Worm (Caenorhabditis elegans) whole organism, dauer: ENCODE measurements around the gene C08F8.2.
"Not testable (repeated sequence)": the region's sequence is repeated elsewhere in the genome, so short reads cannot be mapped to it uniquely, and the experiment has no call there.

Source experiments
- unc-62 ChIP-seq: sonication (generic microtip); optimal IDR thresholded peaks from 2 replicates; lab custom pipeline; 2017; ENCODE audit warnings: missing biosample characterization, missing genetic modification reagents, missing genetic modification characterization

Gene C08F8.2

DNA sequence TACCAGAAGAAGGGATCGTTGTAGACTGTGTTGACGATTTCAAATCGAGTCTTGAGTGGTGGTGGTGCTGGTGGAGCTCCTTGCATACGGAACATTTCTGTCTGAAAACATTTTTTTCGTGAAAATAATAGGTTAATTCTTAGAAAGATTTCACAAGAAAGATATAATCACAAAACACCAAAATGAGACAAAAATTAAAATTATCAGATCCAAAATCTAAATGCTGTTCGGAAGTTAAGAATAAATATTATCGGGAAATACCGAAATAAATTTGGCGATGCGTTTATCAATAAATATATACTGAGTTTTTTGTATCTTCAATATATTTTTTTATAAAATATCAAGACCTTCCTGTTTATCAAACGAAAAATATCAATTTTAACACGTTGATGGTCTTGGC, 27.7 kb downstream of the C08F8.2 start, which contains the start of gene C08F8.9:
C08F8.9 (minus strand) TSS at position 101 of the 400 bp plus-strand sequence.
- no peak for TF ChIP-seq unc-62 (GFP tag; lab: Kevin White, UChicago)

DNA sequence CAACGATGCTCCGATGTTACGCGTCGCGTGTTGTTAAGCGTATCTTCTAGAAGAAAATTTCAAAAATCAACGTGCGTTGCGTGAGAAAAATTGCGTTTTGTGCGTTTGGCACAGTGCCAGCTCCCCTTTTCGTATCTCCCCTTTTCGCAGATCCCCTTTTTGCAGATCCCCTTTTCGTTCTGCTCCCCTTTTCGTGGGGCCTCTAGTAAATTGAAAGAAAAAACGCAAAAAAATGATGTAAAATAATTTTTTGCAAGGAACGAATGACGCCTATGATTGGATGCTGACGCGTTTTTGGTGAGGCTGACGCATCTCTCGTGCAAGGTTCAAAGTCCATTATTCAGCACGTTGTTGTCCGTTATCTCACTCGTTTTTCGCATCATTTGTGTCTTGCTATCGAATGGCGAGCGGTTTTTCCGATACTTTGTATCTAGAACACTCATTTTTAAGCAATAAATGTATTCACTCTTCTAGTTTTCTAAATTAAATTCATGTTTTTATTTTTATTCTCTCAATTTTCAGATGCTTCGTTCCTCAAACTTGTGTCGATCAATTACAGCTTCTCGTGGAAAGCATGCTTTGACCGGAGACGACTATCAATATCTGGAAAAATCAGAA, 28.4 kb downstream of the C08F8.2 start, which contains the start of gene cpt-2:
cpt-2 (plus strand) TSS at position 523 of the 618 bp plus-strand sequence.
- TF ChIP-seq unc-62 (GFP tag; lab: Kevin White, UChicago): not testable (repeated sequence)

DNA sequence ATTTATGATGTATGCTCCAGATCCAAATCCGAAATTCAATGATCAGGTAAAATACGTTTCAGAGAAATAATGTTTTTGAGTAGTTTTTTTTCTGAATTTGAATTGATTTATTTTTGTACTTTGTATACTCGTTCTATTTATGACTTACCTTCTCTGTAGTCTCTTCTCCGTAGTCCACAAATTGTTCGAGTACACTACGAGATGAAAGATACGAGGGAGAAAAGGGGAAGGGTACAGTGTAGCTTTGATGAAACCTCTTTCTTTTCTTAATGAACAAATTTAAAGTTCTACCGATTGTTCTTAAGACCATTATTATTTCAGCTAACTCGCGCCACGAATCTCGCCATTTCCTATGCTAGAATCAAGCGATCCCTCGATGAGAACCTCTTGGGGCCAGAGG, 29.3 kb downstream of the C08F8.2 start:
- no peak for TF ChIP-seq unc-62 (GFP tag; lab: Kevin White, UChicago)

DNA sequence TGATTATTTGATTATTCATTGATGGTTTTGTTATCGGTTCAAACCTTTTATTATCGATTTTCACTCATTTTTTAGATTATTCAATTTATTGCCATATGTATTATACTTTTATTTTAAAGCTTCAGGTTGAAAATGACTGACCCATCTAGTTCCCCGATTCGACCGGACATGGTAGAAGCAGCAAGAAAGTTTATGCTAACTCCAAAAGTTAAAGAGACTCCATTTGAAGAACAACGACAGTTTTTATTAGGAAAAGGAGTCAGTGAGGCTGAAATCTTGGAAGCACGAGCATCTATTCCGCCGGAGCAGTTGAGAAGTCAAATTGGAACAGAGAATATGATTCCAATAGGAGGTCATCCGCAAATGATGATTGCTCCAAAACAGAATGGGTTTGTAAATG, 32.2 kb downstream of the C08F8.2 start, which contains the start of gene prx-14:
prx-14 (plus strand) TSS at position 120 of the 400 bp plus-strand sequence.
- no peak for TF ChIP-seq unc-62 (GFP tag; lab: Kevin White, UChicago)

DNA sequence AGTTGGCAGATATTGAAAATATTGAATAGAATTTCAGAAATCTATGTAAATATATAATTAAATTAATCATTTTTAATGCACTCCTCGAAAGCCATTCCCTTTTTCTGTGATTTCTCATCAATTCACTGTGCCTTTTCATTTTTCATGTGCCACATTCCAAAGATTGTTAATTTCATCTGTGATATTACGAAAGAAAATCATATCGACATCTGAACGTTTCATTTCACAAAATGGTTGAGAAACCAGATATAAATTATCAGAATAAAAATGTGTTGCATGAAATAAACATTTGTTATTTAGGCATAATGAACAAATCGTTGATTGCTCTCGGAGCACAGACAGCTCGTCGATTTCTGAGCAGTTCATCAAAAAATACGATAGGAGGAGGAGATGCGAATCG, 33.2 kb downstream of the C08F8.2 start, which contains the start of gene nuaf-3:
nuaf-3 (plus strand) TSS at position 301 of the 400 bp plus-strand sequence.
- TF ChIP-seq unc-62 (GFP tag; lab: Kevin White, UChicago): no peak

DNA sequence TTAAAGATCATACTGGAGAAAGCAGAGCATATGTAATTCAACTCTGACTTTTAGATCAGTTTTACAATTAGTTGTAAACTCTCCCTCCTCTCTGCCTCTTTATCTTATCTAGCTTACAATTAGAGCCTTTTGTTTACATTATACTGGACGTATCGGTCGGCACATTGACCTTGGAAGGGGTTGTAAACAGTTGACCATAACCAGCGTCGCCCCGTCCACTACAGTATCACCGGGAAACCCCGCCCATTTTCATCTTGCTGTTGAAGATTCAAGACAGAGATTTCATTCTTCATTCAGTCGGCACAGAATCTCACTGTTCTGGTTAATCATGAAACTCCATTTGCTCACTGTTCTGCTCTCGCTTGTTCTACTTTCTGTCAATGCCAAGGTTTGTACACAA, 35.9 kb downstream of the C08F8.2 start, which contains the start of gene sdz-27:
sdz-27 (plus strand) TSS at position 301 of the 400 bp plus-strand sequence.
- no peak for TF ChIP-seq unc-62 (GFP tag; lab: Kevin White, UChicago)

DNA sequence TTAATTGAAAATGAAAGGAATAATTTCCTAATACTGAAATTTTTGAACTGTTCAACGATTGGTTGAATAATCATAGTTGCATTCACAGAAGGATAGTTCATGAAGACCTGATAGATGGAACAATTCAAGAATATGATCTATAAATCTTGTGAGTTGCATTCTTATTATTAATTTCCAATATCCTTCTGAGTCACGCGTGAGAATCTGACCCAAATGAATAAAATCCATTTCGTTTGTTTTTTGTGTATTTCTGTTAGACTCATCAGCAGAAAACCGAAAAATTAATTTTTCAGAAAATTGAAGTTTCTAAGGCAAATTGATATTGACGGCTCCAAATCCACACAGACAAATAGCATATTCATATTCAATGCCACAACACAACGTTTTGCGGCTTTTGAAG, 38.6 kb downstream of the C08F8.2 start, which contains the start of gene fbxb-79:
fbxb-79 (minus strand) TSS at position 101 of the 400 bp plus-strand sequence.
- TF ChIP-seq unc-62 (GFP tag; lab: Kevin White, UChicago): no peak

DNA sequence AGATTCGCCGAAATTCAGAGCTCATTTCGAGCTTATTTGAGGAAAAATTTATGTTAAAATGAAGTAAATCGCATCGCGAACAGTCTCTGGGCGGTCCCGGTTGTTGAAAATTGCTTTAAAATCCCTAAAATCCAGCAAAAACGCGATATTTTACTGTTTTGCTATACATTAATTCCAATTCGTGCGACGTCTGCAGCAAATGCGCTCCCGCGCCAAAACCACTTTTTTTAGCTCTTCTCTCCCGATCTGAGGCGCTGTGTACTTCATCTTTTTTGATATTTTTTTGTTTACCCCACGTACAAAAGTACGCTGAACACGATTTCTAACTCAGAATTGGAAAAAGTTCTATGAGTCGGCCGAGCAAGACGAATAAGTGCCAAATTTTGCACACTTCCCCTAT, 48.2 kb downstream of the C08F8.2 start, which contains the start of gene R07H5.16:
R07H5.16 (plus strand) TSS at position 348 of the 400 bp plus-strand sequence.
- TF ChIP-seq unc-62 (GFP tag; lab: Kevin White, UChicago): not testable (repeated sequence)

DNA sequence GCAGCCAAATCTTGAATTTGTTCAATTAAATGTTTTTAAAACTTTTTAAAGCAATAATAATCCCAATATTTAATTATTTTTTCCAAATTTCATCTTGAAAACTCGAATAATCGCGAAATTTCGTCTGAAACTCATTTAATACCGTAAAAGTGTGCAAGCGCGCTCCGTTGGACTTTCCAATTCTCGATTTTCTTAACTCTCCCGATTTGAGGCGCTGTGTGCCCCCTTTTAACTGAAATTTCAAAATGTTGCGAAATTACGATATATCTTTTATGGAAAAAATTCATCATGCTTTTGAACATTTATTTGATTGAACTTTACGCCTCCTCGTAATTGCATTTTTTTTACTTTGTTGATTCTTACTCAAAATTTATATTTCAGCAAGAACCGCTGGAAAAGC, 51.6 kb downstream of the C08F8.2 start, which contains the start of gene R07H5.11:
R07H5.11 (plus strand) TSS at position 380 of the 400 bp plus-strand sequence.
- TF ChIP-seq unc-62 (GFP tag; lab: Kevin White, UChicago): not testable (repeated sequence)
